Worm (Caenorhabditis elegans): Measurements from ENCODE around the gene sma-6.

DNA sequence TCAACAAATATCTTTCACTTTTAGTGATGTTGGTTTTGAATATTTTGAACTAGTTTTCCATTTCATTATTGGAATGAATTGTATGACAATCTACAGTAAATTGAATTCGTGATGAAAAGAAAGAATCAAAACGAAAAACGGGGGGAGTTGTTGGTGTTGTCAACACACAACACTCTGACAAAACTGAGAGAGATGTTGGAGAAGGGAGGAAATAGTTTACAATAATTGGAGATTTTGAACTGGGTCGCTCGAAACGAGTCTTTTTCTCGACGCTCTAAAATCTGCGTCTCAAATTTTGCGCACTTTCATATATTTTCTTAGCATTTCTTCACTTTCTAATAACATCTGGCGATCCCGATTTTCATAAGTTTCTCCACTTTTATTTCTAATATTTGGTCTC, 19.6 kb downstream of the sma-6 start, which contains the start of gene txt-18:
- TF ChIP-seq tbx-37 (GFP tag; conservative IDR thresholded peaks at IDR 0.05): no peak
- no peak for TF ChIP-seq ama-1 (optimal IDR thresholded peaks at IDR 0.05)
- TF ChIP-seq flt-1 (GFP tag; IDR thresholded peaks at IDR 0.05): no peak
- TF ChIP-seq ceh-13 (GFP tag; optimal IDR thresholded peaks at IDR 0.05): no peak
- no peak for TF ChIP-seq B0310.2 (tag; optimal IDR thresholded peaks at IDR 0.05)
- no peak for TF ChIP-seq F13C5.2 (tag; optimal IDR thresholded peaks at IDR 0.05)
- TF ChIP-seq hmbx-1 (tag; optimal IDR thresholded peaks at IDR 0.05): no peak
- TF ChIP-seq hmg-4 (GFP tag; optimal IDR thresholded peaks at IDR 0.05): no peak
- TF ChIP-seq aly-1 (tag; optimal IDR thresholded peaks at IDR 0.05): no peak
- TF ChIP-seq tbx-11 (GFP tag; IDR thresholded peaks at IDR 0.05): no peak
- TF ChIP-seq sea-1 (GFP tag; conservative IDR thresholded peaks at IDR 0.05): no peak
- TF ChIP-seq pes-1 (GFP tag; IDR thresholded peaks at IDR 0.05): no peak
- TF ChIP-seq ets-7 (tag; optimal IDR thresholded peaks at IDR 0.05): no peak
- no peak for TF ChIP-seq ceh-36 (tag; optimal IDR thresholded peaks at IDR 0.05)
